Fruit fly (Drosophila melanogaster) whole organism: ENCODE results near the gene Acn.

Source experiments
- CG8478 ChIP-seq: fragments of >200 bp; optimal IDR thresholded peaks from 2 replicates; lab custom pipeline; 2018; ENCODE audit warnings: inconsistent platforms
- Dll ChIP-seq: fragments of >200 bp; optimal IDR thresholded peaks from 2 replicates; lab custom pipeline; 2017
- EcR ChIP-seq, 2 experiments: fragments of >200 bp; optimal IDR thresholded peaks; 2 replicates each; lab custom pipeline; 2017; ENCODE audit warnings: missing biosample characterization in 2 of 2, missing genetic modification characterization in 2 of 2, missing genetic modification reagents in 2 of 2
- pan ChIP-seq: fragments of >200 bp; optimal IDR thresholded peaks from 2 replicates; lab custom pipeline; 2017
- psq ChIP-seq: fragments of >200 bp; optimal IDR thresholded peaks from 2 replicates; lab custom pipeline; 2017
- usp ChIP-seq: fragments of >200 bp; optimal IDR thresholded peaks from 2 replicates; lab custom pipeline; 2017; ENCODE audit warnings: missing biosample characterization, missing genetic modification characterization, mixed read lengths

dm6 chr2L:19078928-19079327, 33.8 kb downstream of the Acn start, which contains the start of gene CG10700:
- no peak for TF ChIP-seq Dll (lab: Kevin White, UChicago)
- no peak for TF ChIP-seq psq (lab: Kevin White, UChicago)
- no peak for TF ChIP-seq pan (lab: Kevin White, UChicago)
- no peak for TF ChIP-seq CG8478 (lab: Kevin White, UChicago)
- TF ChIP-seq usp (GFP tag; lab: Kevin White, UChicago) = no peak
- no peak for TF ChIP-seq EcR (GFP tag; optimal IDR thresholded peaks at IDR 0.05; lab: Kevin White, UChicago)
